Fruit fly (Drosophila melanogaster): Measurements from ENCODE around the gene Pdf.

The Pdf gene

dm6 chr3R:26440455-26441196, 15.3 kb downstream of the Pdf start, which contains the start of gene tx (continued):
- TF ChIP-seq HmgZ (tag; optimal IDR thresholded peaks at IDR 0.05): no peak
- TF ChIP-seq CG32767 (GFP tag; IDR thresholded peaks at IDR 0.05): peak; percentile 60
- no peak for TF ChIP-seq Bgb (GFP tag; IDR thresholded peaks at IDR 0.05; ENCODE audit: partially characterized antibody)
- TF ChIP-seq CHES-1-like (GFP tag; optimal IDR thresholded peaks at IDR 0.05): no peak
- no peak for TF ChIP-seq caup (GFP tag; optimal IDR thresholded peaks at IDR 0.05; ENCODE audit: severe bottlenecking)
- TF ChIP-seq her (GFP tag; optimal IDR thresholded peaks at IDR 0.05): no peak
- TF ChIP-seq Max (GFP tag; optimal IDR thresholded peaks at IDR 0.05): no peak
- no peak for TF ChIP-seq ase (GFP tag; IDR thresholded peaks at IDR 0.05)
- 0 out of 2 replicates have a peak, but pooled peaks have one; percentile 14 for TF ChIP-seq unc-4 (GFP tag; IDR thresholded peaks at IDR 0.05; ENCODE audit: partially characterized antibody)
- TF ChIP-seq CG11723 (GFP tag; optimal IDR thresholded peaks at IDR 0.05): no peak
- no peak for TF ChIP-seq lov (optimal IDR thresholded peaks at IDR 0.05)
- no peak for TF ChIP-seq lov (GFP tag; IDR thresholded peaks at IDR 0.05)
- 0 out of 2 replicates have a peak, but pooled peaks have one; percentile 27 for TF ChIP-seq Ada2b (GFP tag; IDR thresholded peaks at IDR 0.05)
- no peak for TF ChIP-seq trh (GFP tag; optimal IDR thresholded peaks at IDR 0.05)
- no peak for TF ChIP-seq CG32532 (GFP tag; IDR thresholded peaks at IDR 0.05)
- TF ChIP-seq CG34422 (GFP tag; IDR thresholded peaks at IDR 0.05): 0 out of 3 replicates have a peak, but pooled peaks have one; percentile 36
- TF ChIP-seq sens-2 (GFP tag; IDR thresholded peaks at IDR 0.05): no peak
- TF ChIP-seq CG17328 (GFP tag; IDR thresholded peaks at IDR 0.05): no peak
- peak in 1 of 2 experiments; percentile 34 for TF ChIP-seq crp (GFP tag; optimal IDR thresholded peaks at IDR 0.05)
- TF ChIP-seq CG17361 (GFP tag; IDR thresholded peaks at IDR 0.05): no peak
- TF ChIP-seq ken (GFP tag; IDR thresholded peaks at IDR 0.05): no peak
- TF ChIP-seq hb (GFP tag; IDR thresholded peaks at IDR 0.05; ENCODE audit: partially characterized antibody): 0 out of 3 replicates have a peak, but pooled peaks have one; percentile 47
- no peak for TF ChIP-seq ab (GFP tag; optimal IDR thresholded peaks at IDR 0.05)
- TF ChIP-seq tio (GFP tag; optimal IDR thresholded peaks at IDR 0.05): no peak
- peak; percentile 13; the same call in 1 of the 3 replicates for TF ChIP-seq ci (GFP tag; IDR thresholded peaks at IDR 0.05)
- TF ChIP-seq CG10147 (GFP tag; optimal IDR thresholded peaks at IDR 0.05): peak; percentile 4
- TF ChIP-seq Ets97D (GFP tag; optimal IDR thresholded peaks at IDR 0.05): no peak
- TF ChIP-seq CG4617 (GFP tag; optimal IDR thresholded peaks at IDR 0.05; ENCODE audit: borderline replicate concordance): no peak
- no peak for TF ChIP-seq MBD-R2 (GFP tag; IDR thresholded peaks at IDR 0.05)
- peak; percentile 18; the same call in 1 of the 2 replicates for TF ChIP-seq Scr (GFP tag; IDR thresholded peaks at IDR 0.05; ENCODE audit: partially characterized antibody)
- peak; percentile 51 for TF ChIP-seq grn (GFP tag; optimal IDR thresholded peaks at IDR 0.05)
- TF ChIP-seq knrl (GFP tag; IDR thresholded peaks at IDR 0.05; ENCODE audit: partially characterized antibody): no peak
- TF ChIP-seq CG12236 (GFP tag; optimal IDR thresholded peaks at IDR 0.05): no peak
- no peak for TF ChIP-seq CkIIα-i1 (GFP tag; IDR thresholded peaks at IDR 0.05)
- TF ChIP-seq sens (GFP tag): peak; percentile 70
- TF ChIP-seq CG6175 (GFP tag; IDR thresholded peaks at IDR 0.05): no peak; the same call in 2 of the 3 replicates
- TF ChIP-seq Awh (GFP tag; IDR thresholded peaks at IDR 0.05): peak; percentile 46; the same call in 1 of the 2 replicates
- no peak for TF ChIP-seq psq (GFP tag; optimal IDR thresholded peaks at IDR 0.05)
- TF ChIP-seq CG9932 (GFP tag; IDR thresholded peaks at IDR 0.05): peak; percentile 40; the same call in 1 of the 2 replicates
- 0 out of 2 replicates have a peak, but pooled peaks have one; percentile 31 for TF ChIP-seq CG11247 (GFP tag; IDR thresholded peaks at IDR 0.05)
- peak; percentile 27 for TF ChIP-seq CG34376 (GFP tag; optimal IDR thresholded peaks at IDR 0.05)
- TF ChIP-seq Jarid2 (GFP tag; optimal IDR thresholded peaks at IDR 0.05): peak; percentile 69
- peak; percentile 92 for TF ChIP-seq CG3163 (GFP tag; optimal IDR thresholded peaks at IDR 0.05)
- TF ChIP-seq CG13287 (GFP tag; IDR thresholded peaks at IDR 0.05; ENCODE audit: partially characterized antibody): 0 out of 2 replicates have a peak, but pooled peaks have one; percentile 20
- peak; percentile 98 for TF ChIP-seq sr (GFP tag; IDR thresholded peaks at IDR 0.05)
- TF ChIP-seq Nf-YC (tag; optimal IDR thresholded peaks at IDR 0.05): peak; percentile 11
- no peak for TF ChIP-seq tna (GFP tag; IDR thresholded peaks at IDR 0.05; ENCODE audit: partially characterized antibody)
- peak; percentile 64 for TF ChIP-seq abd-A (tag; optimal IDR thresholded peaks at IDR 0.05)
- TF ChIP-seq nom (GFP tag; optimal IDR thresholded peaks at IDR 0.05): no peak

Data from whole organism, embryonic.